3 worm cellular contexts compared by ENCODE assay signal in the genomic region with DNA sequence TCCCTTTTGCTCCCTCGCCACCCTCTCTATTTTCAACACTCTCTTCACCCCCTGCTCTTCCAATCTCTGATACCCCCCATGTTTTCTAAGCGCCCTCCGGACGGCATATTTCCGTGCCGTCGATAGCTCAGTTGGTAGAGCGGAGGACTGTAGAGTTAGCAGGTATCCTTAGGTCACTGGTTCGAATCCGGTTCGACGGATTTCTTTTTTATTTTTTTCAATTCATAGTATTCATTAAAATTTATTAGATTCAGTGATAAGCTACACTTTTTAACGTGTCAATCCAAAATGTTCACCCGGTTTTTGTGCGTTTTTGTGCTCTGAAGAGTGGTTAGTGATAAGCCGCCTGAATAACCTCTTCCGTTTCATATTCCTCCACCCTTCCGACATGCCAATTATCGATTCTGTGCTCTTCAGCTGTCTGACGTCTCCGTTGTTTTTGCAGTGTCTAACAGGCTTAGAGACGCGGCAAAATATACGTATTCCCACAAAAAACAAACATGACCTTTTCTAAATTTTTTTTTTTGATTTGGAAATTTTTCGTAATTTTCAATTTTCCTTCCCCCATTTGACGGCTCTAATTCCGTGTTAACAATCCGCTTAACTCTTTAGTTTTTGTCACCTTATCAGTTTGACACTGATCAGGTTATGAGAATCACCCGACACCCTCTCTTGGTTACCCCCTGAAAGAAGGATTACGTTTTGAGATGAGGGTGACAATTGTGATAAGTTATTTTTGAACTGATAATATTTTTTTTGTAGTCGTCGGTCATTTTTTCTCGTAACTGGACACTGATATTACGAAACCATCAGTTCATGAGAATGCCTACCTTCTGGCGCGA.
TF ChIP-seq lines count a peak whose summit lies in the region.

No protein-coding gene starts in this region.

TF ChIP-seq in whole organism, L4 larva, 104 proteins besides CTCF, POLR2A, EP300 and RAD21 (continued from another document and continues in another):
- TF ChIP-seq hmg-1.1 (GFP tag; IDR thresholded peaks at IDR 0.05; lab: Robert Waterston, UW) (peak; percentile 61), nhr-42 (GFP tag; IDR thresholded peaks at IDR 0.05; lab: Robert Waterston, UW) (no peak), ztf-11 (tag; optimal IDR thresholded peaks at IDR 0.05; lab: Kevin White, UChicago) (no peak), Y5F2A.4 (GFP tag; optimal IDR thresholded peaks at IDR 0.05; lab: Kevin White, UChicago) (no peak), aly-2 (tag; optimal IDR thresholded peaks at IDR 0.05; lab: Kevin White, UChicago) (no peak), mdl-1 (tag; optimal IDR thresholded peaks at IDR 0.05; lab: Kevin White, UChicago) (no peak), daf-8 (GFP tag; IDR thresholded peaks at IDR 0.05; lab: Robert Waterston, UW) (no peak), nhr-111 (GFP tag; optimal IDR thresholded peaks at IDR 0.05; lab: Kevin White, UChicago) (no peak), zfp-2 (tag; optimal IDR thresholded peaks at IDR 0.05; lab: Kevin White, UChicago) (no peak), egl-43 (GFP tag; IDR thresholded peaks at IDR 0.05; lab: Robert Waterston, UW) (peak; percentile 72; the same call in 1 of the 2 replicates), nhr-48 (tag; optimal IDR thresholded peaks at IDR 0.05; lab: Kevin White, UChicago) (peak; percentile 61), nhr-41 (GFP tag; IDR thresholded peaks at IDR 0.05; lab: Robert Waterston, UW) (peak; percentile 63; the same call in 1 of the 2 replicates), mep-1 (tag; optimal IDR thresholded peaks at IDR 0.05; lab: Kevin White, UChicago) (peak; percentile 35), pqm-1 (tag; optimal IDR thresholded peaks at IDR 0.05; lab: Kevin White, UChicago) (peak; percentile 41), nhr-28 (tag; optimal IDR thresholded peaks at IDR 0.05; lab: Kevin White, UChicago) (peak; percentile 39), lin-1 (GFP tag; IDR thresholded peaks at IDR 0.05; lab: Robert Waterston, UW) (0 out of 2 replicates have a peak, but pooled peaks have one; percentile 19), ceh-44 (GFP tag; IDR thresholded peaks at IDR 0.05; lab: Robert Waterston, UW) (no peak), lin-29 (GFP tag; IDR thresholded peaks at IDR 0.05; lab: Robert Waterston, UW) (no peak), R02D3.7 (tag; optimal IDR thresholded peaks at IDR 0.05; lab: Kevin White, UChicago) (no peak), fos-1 (tag; optimal IDR thresholded peaks at IDR 0.05; lab: Kevin White, UChicago) (no peak), duxl-1 (tag; optimal IDR thresholded peaks at IDR 0.05; lab: Kevin White, UChicago; ENCODE audit: poor library complexity) (no peak), mxl-2 (GFP tag; conservative IDR thresholded peaks at IDR 0.05; lab: Robert Waterston, UW) (no peak), unc-39 (tag; optimal IDR thresholded peaks at IDR 0.05; lab: Kevin White, UChicago) (no peak), ceh-28 (tag; optimal IDR thresholded peaks at IDR 0.05; lab: Kevin White, UChicago) (no peak), Y105C5A.15 (GFP tag; IDR thresholded peaks at IDR 0.05; lab: Robert Waterston, UW) (no peak), nhr-237 (tag; optimal IDR thresholded peaks at IDR 0.05; lab: Kevin White, UChicago) (no peak), madf-5 (GFP tag; IDR thresholded peaks at IDR 0.05; lab: Robert Waterston, UW) (peak in 1 of 2 experiments; percentile 67; a peak in 1 of 4 replicates), nhr-76 (tag; optimal IDR thresholded peaks at IDR 0.05; lab: Kevin White, UChicago) (no peak), jun-1 (tag; optimal IDR thresholded peaks at IDR 0.05; lab: Kevin White, UChicago) (no peak), pha-4 (GFP tag; IDR thresholded peaks at IDR 0.05; lab: Robert Waterston, UW) (peak; percentile 71; the same call in 1 of the 2 replicates), pha-4 (tag; optimal IDR thresholded peaks at IDR 0.05; lab: Kevin White, UChicago) (no peak), mxl-3 (GFP tag; optimal IDR thresholded peaks at IDR 0.05; lab: Kevin White, UChicago) (peak; percentile 11), mes-2 (tag; optimal IDR thresholded peaks at IDR 0.05; lab: Kevin White, UChicago; ENCODE audit: poor library complexity, severe bottlenecking) (peak; percentile 55), arid-1 (GFP tag; conservative IDR thresholded peaks at IDR 0.05; lab: Robert Waterston, UW) (peak; percentile 55; the same call in 1 of the 2 replicates), spr-3 (GFP tag; optimal IDR thresholded peaks at IDR 0.05; lab: Kevin White, UChicago) (peak; percentile 64), tag-97 (GFP tag; IDR thresholded peaks at IDR 0.05; lab: Robert Waterston, UW) (no peak), egl-27 (tag; optimal IDR thresholded peaks at IDR 0.05; lab: Kevin White, UChicago) (no peak), Y75B8A.6 (GFP tag; IDR thresholded peaks at IDR 0.05; lab: Robert Waterston, UW) (no peak), spr-1 (tag; optimal IDR thresholded peaks at IDR 0.05; lab: Kevin White, UChicago) (peak; percentile 55), set-16 (GFP tag; IDR thresholded peaks at IDR 0.05; lab: Robert Waterston, UW) (no peak)

TF ChIP-seq in whole organism, late embryonic, 69 proteins besides CTCF, POLR2A, EP300 and RAD21 (continued from another document and continues in another):
- TF ChIP-seq ceh-18 (tag; optimal IDR thresholded peaks at IDR 0.05; lab: Kevin White, UChicago) (no peak), nhr-11 (tag; optimal IDR thresholded peaks at IDR 0.05; lab: Kevin White, UChicago) (no peak), Y22D7AL.16 (tag; optimal IDR thresholded peaks at IDR 0.05; lab: Kevin White, UChicago) (peak; percentile 24), pha-2 (tag; optimal IDR thresholded peaks at IDR 0.05; lab: Kevin White, UChicago) (peak; percentile 67), ceh-6 (GFP tag; optimal IDR thresholded peaks at IDR 0.05; lab: Kevin White, UChicago) (peak; percentile 75), hlh-30 (tag; optimal IDR thresholded peaks at IDR 0.05; lab: Kevin White, UChicago; ENCODE audit: insufficient read depth) (no peak), ref-2 (tag; optimal IDR thresholded peaks at IDR 0.05; lab: Kevin White, UChicago) (peak; percentile 60), unc-55 (GFP tag; optimal IDR thresholded peaks at IDR 0.05; lab: Kevin White, UChicago) (no peak), fax-1 (tag; optimal IDR thresholded peaks at IDR 0.05; lab: Kevin White, UChicago) (peak; percentile 55), dve-1 (tag; optimal IDR thresholded peaks at IDR 0.05; lab: Kevin White, UChicago) (peak; percentile 20), rnt-1 (tag; optimal IDR thresholded peaks at IDR 0.05; lab: Kevin White, UChicago) (no peak), C38D4.7 (GFP tag; optimal IDR thresholded peaks at IDR 0.05; lab: Kevin White, UChicago) (peak; percentile 53), ama-1 (optimal IDR thresholded peaks at IDR 0.05; lab: Kevin White, UChicago) (no peak), lin-11 (tag; optimal IDR thresholded peaks at IDR 0.05; lab: Kevin White, UChicago) (peak; percentile 56), ceh-45 (GFP tag; IDR thresholded peaks at IDR 0.05; lab: Robert Waterston, UW) (peak; percentile 39; the same call in 1 of the 2 replicates), F13H6.1 (tag; optimal IDR thresholded peaks at IDR 0.05; lab: Kevin White, UChicago) (peak; percentile 13), ets-4 (tag; optimal IDR thresholded peaks at IDR 0.05; lab: Kevin White, UChicago) (peak; percentile 30), pha-4 (tag; optimal IDR thresholded peaks at IDR 0.05; lab: Kevin White, UChicago) (no peak), dmd-4 (tag; optimal IDR thresholded peaks at IDR 0.05; lab: Kevin White, UChicago; ENCODE audit: borderline replicate concordance) (no peak), elt-4 (tag; optimal IDR thresholded peaks at IDR 0.05; lab: Kevin White, UChicago) (no peak), madf-2 (tag; optimal IDR thresholded peaks at IDR 0.05; lab: Kevin White, UChicago) (peak; percentile 64), gmeb-2 (tag; optimal IDR thresholded peaks at IDR 0.05; lab: Kevin White, UChicago) (peak; percentile 67), nfya-1 (tag; optimal IDR thresholded peaks at IDR 0.05; lab: Kevin White, UChicago) (peak; percentile 29), fkh-6 (tag; optimal IDR thresholded peaks at IDR 0.05; lab: Kevin White, UChicago) (peak; percentile 43), zip-5 (tag; optimal IDR thresholded peaks at IDR 0.05; lab: Kevin White, UChicago) (peak; percentile 42), pag-3 (tag; optimal IDR thresholded peaks at IDR 0.05; lab: Kevin White, UChicago; ENCODE audit: borderline replicate concordance) (no peak), ztf-16 (tag; optimal IDR thresholded peaks at IDR 0.05; lab: Kevin White, UChicago) (no peak), pax-1 (tag; optimal IDR thresholded peaks at IDR 0.05; lab: Kevin White, UChicago) (no peak), sox-2 (GFP tag; IDR thresholded peaks at IDR 0.05; lab: Robert Waterston, UW) (peak; percentile 42; the same call in 1 of the 2 replicates), hlh-6 (tag; optimal IDR thresholded peaks at IDR 0.05; lab: Kevin White, UChicago) (peak; percentile 27), sdc-2 (tag; optimal IDR thresholded peaks at IDR 0.05; lab: Kevin White, UChicago) (peak; percentile 8), tbx-2 (tag; optimal IDR thresholded peaks at IDR 0.05; lab: Kevin White, UChicago) (peak; percentile 7), che-1 (tag; optimal IDR thresholded peaks at IDR 0.05; lab: Kevin White, UChicago) (peak; percentile 50), ceh-19 (GFP tag; optimal IDR thresholded peaks at IDR 0.05; lab: Kevin White, UChicago) (peak; percentile 67), ceh-34 (tag; optimal IDR thresholded peaks at IDR 0.05; lab: Kevin White, UChicago) (peak; percentile 39), hlh-8 (tag; optimal IDR thresholded peaks at IDR 0.05; lab: Kevin White, UChicago) (peak; percentile 38), fkh-10 (GFP tag; optimal IDR thresholded peaks at IDR 0.05; lab: Kevin White, UChicago) (no peak), hlh-13 (GFP tag; optimal IDR thresholded peaks at IDR 0.05; lab: Kevin White, UChicago) (peak; percentile 47), ceh-9 (tag; optimal IDR thresholded peaks at IDR 0.05; lab: Kevin White, UChicago) (no peak), sox-4 (tag; optimal IDR thresholded peaks at IDR 0.05; lab: Kevin White, UChicago) (peak; percentile 53), ceh-22 (tag; optimal IDR thresholded peaks at IDR 0.05; lab: Kevin White, UChicago) (no peak), ceh-24 (tag; optimal IDR thresholded peaks at IDR 0.05; lab: Kevin White, UChicago) (peak; percentile 50), ttx-3 (tag; optimal IDR thresholded peaks at IDR 0.05; lab: Kevin White, UChicago) (peak; percentile 60)

TF ChIP-seq in whole organism, mixed stage, embryonic, 35 proteins besides CTCF, POLR2A, EP300 and RAD21 (continued from another document):
- peak; percentile 69 for TF ChIP-seq ceh-83 (GFP tag; optimal IDR thresholded peaks at IDR 0.05; lab: Kevin White, UChicago)
- peak; percentile 7 for TF ChIP-seq mep-1 (tag; optimal IDR thresholded peaks at IDR 0.05; lab: Kevin White, UChicago)
- peak; percentile 78 for TF ChIP-seq ceh-39 (tag; optimal IDR thresholded peaks at IDR 0.05; lab: Kevin White, UChicago)
